Worm (Caenorhabditis elegans) whole organism, L3 larva: ENCODE data around the gene clec-80.

Experiments used
- ama-1 ChIP-seq: fragments of 150-350 bp; optimal IDR thresholded peaks from 2 replicates; lab custom pipeline; 2018
- fkh-10 ChIP-seq: sonication (generic microtip); optimal IDR thresholded peaks from 2 replicates; lab custom pipeline; 2017; ENCODE audit warnings: missing biosample characterization, missing genetic modification reagents, missing genetic modification characterization
- fkh-2 ChIP-seq: fragments of 150-350 bp; optimal IDR thresholded peaks from 2 replicates; lab custom pipeline; 2014; ENCODE audit warnings: missing biosample characterization, missing genetic modification reagents, missing genetic modification characterization
- nhr-11 ChIP-seq: fragments of 150-350 bp; optimal IDR thresholded peaks from 2 replicates; lab custom pipeline; 2014; ENCODE audit warnings: missing biosample characterization, missing genetic modification characterization
- nhr-12 ChIP-seq: fragments of 150-350 bp; optimal IDR thresholded peaks from 2 replicates; lab custom pipeline; 2014; ENCODE audit warnings: missing biosample characterization, missing genetic modification characterization
- nhr-23 ChIP-seq: fragments of 150-350 bp; optimal IDR thresholded peaks from 2 replicates; lab custom pipeline; 2014; ENCODE audit warnings: missing biosample characterization, missing genetic modification reagents, missing genetic modification characterization
- nhr-25 ChIP-seq: sonication (generic microtip); optimal IDR thresholded peaks from 2 replicates; lab custom pipeline; 2017; ENCODE audit warnings: missing biosample characterization, missing genetic modification characterization
- pqm-1 ChIP-seq: fragments of 150-350 bp; optimal IDR thresholded peaks from 2 replicates; lab custom pipeline; 2017; ENCODE audit warnings: missing biosample characterization, missing genetic modification characterization, inconsistent platforms
- snpc-4 ChIP-seq: fragments of 150-350 bp; optimal IDR thresholded peaks from 2 replicates; lab custom pipeline; 2014; ENCODE audit warnings: missing biosample characterization, missing genetic modification characterization
- unc-62 ChIP-seq: fragments of 150-350 bp; sonication (generic microtip); optimal IDR thresholded peaks from 4 replicates; lab custom pipeline; 2014; ENCODE audit warnings: missing biosample characterization, missing genetic modification reagents, missing genetic modification characterization
- ztf-11 ChIP-seq: fragments of 150-350 bp; optimal IDR thresholded peaks from 2 replicates; lab custom pipeline; 2014; ENCODE audit warnings: missing biosample characterization, missing genetic modification characterization

DNA sequence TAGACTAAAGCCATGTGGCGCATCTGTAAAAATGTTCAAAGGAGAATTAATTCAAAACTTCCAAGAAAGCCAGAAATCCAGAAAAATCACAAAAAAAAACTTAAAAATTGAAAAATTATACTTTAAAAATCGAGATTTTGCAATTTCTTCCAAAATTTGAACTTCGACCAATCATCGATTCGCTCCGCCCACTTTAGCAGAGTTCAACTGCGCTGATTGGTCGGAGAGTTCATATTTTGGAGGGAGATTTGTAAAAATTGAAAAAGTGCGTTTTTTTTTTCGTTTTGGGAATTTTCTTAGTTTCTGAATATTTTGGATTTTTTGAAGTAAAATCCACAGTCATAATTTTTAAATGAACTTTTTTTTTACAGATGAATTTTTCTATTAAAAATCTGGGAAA is 29.6 kb upstream of the clec-80 start:
- TF ChIP-seq ama-1 (lab: Kevin White, UChicago): no peak
- TF ChIP-seq unc-62 (GFP tag; lab: Kevin White, UChicago): no peak
- TF ChIP-seq nhr-11 (tag; lab: Kevin White, UChicago): no peak
- TF ChIP-seq fkh-10: no peak
- no peak for TF ChIP-seq nhr-23 (tag; lab: Kevin White, UChicago)
- no peak for TF ChIP-seq nhr-12 (tag; lab: Kevin White, UChicago)
- TF ChIP-seq snpc-4 (tag; lab: Kevin White, UChicago): no peak
- TF ChIP-seq fkh-2 (tag; lab: Kevin White, UChicago): no peak
- no peak for TF ChIP-seq ztf-11 (tag; lab: Kevin White, UChicago)
- no peak for TF ChIP-seq pqm-1 (tag; lab: Kevin White, UChicago)
- TF ChIP-seq nhr-25 (tag; lab: Kevin White, UChicago): no peak
